Fruit fly (Drosophila melanogaster) whole organism, embryonic: ENCODE data around the gene CG14721.
A peak's percentile ranks its signal among the peaks of the same experiment; 100 is the strongest.

Experiments
- Atf3 ChIP-seq: fragments of 200-800 bp; sonication (Bioruptor generic); optimal IDR thresholded peaks from 3 replicates; lab custom pipeline; 2016; ENCODE audit warnings: missing biosample characterization, missing genetic modification characterization
- BEAF-32 ChIP-seq: fragments of 200-800 bp; sonication (Bioruptor generic); optimal IDR thresholded peaks from 3 replicates; lab custom pipeline; 2017; ENCODE audit warnings: missing biosample characterization, missing genetic modification characterization, mild to moderate bottlenecking, moderate library complexity, missing genetic modification reagents
- CG10565 ChIP-seq: fragments of 200-800 bp; sonication (Bioruptor generic); optimal IDR thresholded peaks from 3 replicates; lab custom pipeline; 2016; ENCODE audit warnings: missing biosample characterization, mild to moderate bottlenecking, missing genetic modification characterization
- CG11560 ChIP-seq: fragments of 200-800 bp; sonication (Bioruptor generic); IDR thresholded peaks from 3 replicates; pipeline ENCODE4 v1.3.6; 2022; ENCODE audit warnings: missing biosample characterization, missing genetic modification characterization
- CG11695 ChIP-seq: fragments of 200-800 bp; sonication (Bioruptor generic); IDR thresholded peaks from 3 replicates; pipeline ENCODE4 v1.3.6; 2022; ENCODE audit warnings: missing biosample characterization, missing genetic modification characterization
- CG12219 ChIP-seq: fragments of 200-800 bp; sonication (Bioruptor generic); optimal IDR thresholded peaks from 3 replicates; lab custom pipeline; 2018; ENCODE audit warnings: missing biosample characterization, mild to moderate bottlenecking, missing genetic modification characterization
- CG12299 ChIP-seq: fragments of 200-800 bp; sonication (Bioruptor generic); optimal IDR thresholded peaks from 2 replicates; lab custom pipeline; 2018; ENCODE audit warnings: missing biosample characterization, mild to moderate bottlenecking, missing genetic modification characterization
- CG1647 ChIP-seq: fragments of 200-800 bp; sonication (Bioruptor generic); optimal IDR thresholded peaks from 3 replicates; lab custom pipeline; 2016; ENCODE audit warnings: missing biosample characterization, missing genetic modification characterization
- CG16779 ChIP-seq: fragments of 200-800 bp; sonication (Bioruptor generic); IDR thresholded peaks from 2 replicates; pipeline ENCODE4 v1.3.6; 2022; ENCODE audit warnings: missing biosample characterization, missing genetic modification characterization
- CG17612 ChIP-seq: fragments of 200-800 bp; sonication (Bioruptor generic); IDR thresholded peaks from 2 replicates; pipeline ENCODE4 v1.3.6; 2022; ENCODE audit warnings: missing biosample characterization, missing genetic modification characterization
- CG1832 ChIP-seq: fragments of 200-800 bp; sonication (Bioruptor generic); optimal IDR thresholded peaks from 2 replicates; lab custom pipeline; 2017; ENCODE audit warnings: missing biosample characterization, mild to moderate bottlenecking, missing genetic modification characterization, inconsistent platforms
- CG31388 ChIP-seq: fragments of 200-800 bp; sonication (Bioruptor generic); optimal IDR thresholded peaks from 2 replicates; lab custom pipeline; 2016; ENCODE audit warnings: missing biosample characterization, missing genetic modification characterization
- CG31441 ChIP-seq: fragments of 200-800 bp; sonication (Bioruptor generic); IDR thresholded peaks from 2 replicates; pipeline ENCODE4 v1.3.6; 2022; ENCODE audit warnings: missing biosample characterization, missing genetic modification characterization
- CG3281 ChIP-seq: fragments of 200-800 bp; sonication (Bioruptor generic); optimal IDR thresholded peaks from 3 replicates; lab custom pipeline; 2017; ENCODE audit warnings: missing biosample characterization, mild to moderate bottlenecking, missing genetic modification characterization
- CG7271 ChIP-seq: fragments of 200-800 bp; sonication (Bioruptor generic); optimal IDR thresholded peaks from 2 replicates; lab custom pipeline; 2018; ENCODE audit warnings: missing biosample characterization, mild to moderate bottlenecking, missing genetic modification characterization, moderate library complexity
- CG7745 ChIP-seq: fragments of 200-800 bp; sonication (Bioruptor generic); optimal IDR thresholded peaks from 2 replicates; lab custom pipeline; 2018; ENCODE audit warnings: missing biosample characterization, mild to moderate bottlenecking, missing genetic modification characterization, moderate library complexity
- CG8765 ChIP-seq: fragments of 200-800 bp; sonication (Bioruptor generic); IDR thresholded peaks from 2 replicates; pipeline ENCODE4 v1.3.6; 2022; ENCODE audit warnings: missing biosample characterization, missing genetic modification characterization
- Camta ChIP-seq: fragments of 200-800 bp; sonication (Bioruptor generic); optimal IDR thresholded peaks from 2 replicates; lab custom pipeline; 2016; ENCODE audit warnings: missing biosample characterization, missing genetic modification characterization
- CrebB ChIP-seq: fragments of 200-800 bp; sonication (Bioruptor generic); optimal IDR thresholded peaks from 3 replicates; lab custom pipeline; 2018; ENCODE audit warnings: missing biosample characterization, mild to moderate bottlenecking, missing genetic modification characterization
- Dek ChIP-seq: fragments of 200-800 bp; sonication (Bioruptor generic); optimal IDR thresholded peaks from 3 replicates; lab custom pipeline; 2019; ENCODE audit warnings: missing biosample characterization, mild to moderate bottlenecking, missing genetic modification characterization, moderate library complexity
- Ets97D ChIP-seq: fragments of 200-800 bp; sonication (Bioruptor generic); optimal IDR thresholded peaks from 3 replicates; lab custom pipeline; 2016; ENCODE audit warnings: missing biosample characterization, missing genetic modification characterization
- HLHmδ ChIP-seq: fragments of 200-800 bp; sonication (Bioruptor generic); optimal IDR thresholded peaks from 2 replicates; lab custom pipeline; 2018; ENCODE audit warnings: missing biosample characterization, mild to moderate bottlenecking, missing genetic modification characterization, moderate library complexity
- HmgD ChIP-seq: fragments of 200-800 bp; sonication (Bioruptor generic); optimal IDR thresholded peaks from 3 replicates; lab custom pipeline; 2016; ENCODE audit warnings: missing biosample characterization, missing genetic modification characterization
- Hsf ChIP-seq: fragments of 200-800 bp; sonication (Bioruptor generic); optimal IDR thresholded peaks from 3 replicates; lab custom pipeline; 2016; ENCODE audit warnings: missing biosample characterization, missing genetic modification characterization
- Med ChIP-seq: fragments of 200-800 bp; sonication (Bioruptor generic); peaks from one replicate; lab custom pipeline; 2016; ENCODE audit warnings: missing biosample characterization, missing genetic modification characterization, mild to moderate bottlenecking, inconsistent platforms, moderate library complexity
- Neu2 ChIP-seq: fragments of 200-800 bp; sonication (Bioruptor generic); optimal IDR thresholded peaks from 3 replicates; lab custom pipeline; 2016; ENCODE audit warnings: missing biosample characterization, missing genetic modification characterization, borderline replicate concordance
- Nf-YA ChIP-seq: fragments of 200-800 bp; sonication (Bioruptor generic); IDR thresholded peaks from 2 replicates; pipeline ENCODE4 v1.3.6; 2022; ENCODE audit warnings: missing biosample characterization, missing genetic modification characterization
- Pdp1 ChIP-seq, 2 experiments: fragments of 200-800 bp; sonication (Bioruptor generic); optimal IDR thresholded peaks; 3 replicates each; lab custom pipeline; 2016; ENCODE audit warnings: missing biosample characterization in 2 of 2, missing genetic modification characterization in 2 of 2, mild to moderate bottlenecking in 1 of 2, moderate library complexity in 1 of 2
- Side ChIP-seq: fragments of 200-800 bp; sonication (Bioruptor generic); optimal IDR thresholded peaks from 2 replicates; lab custom pipeline; 2016; ENCODE audit warnings: missing biosample characterization, missing genetic modification characterization
- Sry-δ ChIP-seq: fragments of 200-800 bp; sonication (Bioruptor generic); optimal IDR thresholded peaks from 2 replicates; lab custom pipeline; 2016; ENCODE audit warnings: missing biosample characterization, missing genetic modification characterization
- YL-1 ChIP-seq: fragments of 200-800 bp; sonication (Bioruptor generic); optimal IDR thresholded peaks from 3 replicates; lab custom pipeline; 2017; ENCODE audit warnings: missing biosample characterization, mild to moderate bottlenecking, missing genetic modification characterization
- ap ChIP-seq: fragments of 200-800 bp; sonication (Bioruptor generic); IDR thresholded peaks from 2 replicates; pipeline ENCODE4 v1.3.6; 2022; ENCODE audit warnings: missing biosample characterization, missing genetic modification characterization
- ara ChIP-seq: fragments of 200-800 bp; sonication (Bioruptor generic); IDR thresholded peaks from 2 replicates; pipeline ENCODE4 v1.3.6; 2022; ENCODE audit warnings: missing biosample characterization, missing genetic modification characterization
- ato ChIP-seq: fragments of 200-800 bp; sonication (Bioruptor generic); IDR thresholded peaks from 2 replicates; pipeline ENCODE4 v1.3.6; 2022; ENCODE audit warnings: missing biosample characterization, missing genetic modification characterization; ENCODE audit not compliant: partially characterized antibody
- bowl ChIP-seq: fragments of 200-800 bp; sonication (Bioruptor generic); IDR thresholded peaks from 2 replicates; pipeline ENCODE4 v1.3.6; 2022; ENCODE audit warnings: missing biosample characterization, missing genetic modification characterization
- cad ChIP-seq: fragments of >200 bp; optimal IDR thresholded peaks from 2 replicates; lab custom pipeline; 2017; ENCODE audit warnings: missing biosample characterization, missing genetic modification characterization
- fd64A ChIP-seq: fragments of 200-800 bp; sonication (Bioruptor generic); optimal IDR thresholded peaks from 3 replicates; lab custom pipeline; 2018; ENCODE audit warnings: missing biosample characterization, mild to moderate bottlenecking, missing genetic modification characterization
- gem ChIP-seq: fragments of 200-800 bp; sonication (Bioruptor generic); optimal IDR thresholded peaks from 2 replicates; lab custom pipeline; 2019; ENCODE audit warnings: missing biosample characterization, mild to moderate bottlenecking, missing genetic modification characterization, moderate library complexity
- grn ChIP-seq: fragments of 200-800 bp; sonication (Bioruptor generic); optimal IDR thresholded peaks from 3 replicates; lab custom pipeline; 2017; ENCODE audit warnings: missing biosample characterization, missing genetic modification characterization
- ind ChIP-seq: fragments of 200-800 bp; sonication (Bioruptor generic); optimal IDR thresholded peaks from 3 replicates; lab custom pipeline; 2016; ENCODE audit warnings: missing biosample characterization, missing genetic modification characterization
- insv ChIP-seq, 2 experiments: fragments of 200-800 bp; sonication (Bioruptor generic); optimal IDR thresholded peaks; 3 replicates each; lab custom pipeline; 2016 to 2018; ENCODE audit warnings: missing biosample characterization in 2 of 2, missing genetic modification characterization in 2 of 2
- nerfin-1 ChIP-seq: fragments of 200-800 bp; sonication (Bioruptor generic); optimal IDR thresholded peaks from 3 replicates; lab custom pipeline; 2019; ENCODE audit warnings: missing biosample characterization, mild to moderate bottlenecking, missing genetic modification characterization, moderate library complexity
- p53 ChIP-seq: fragments of 200-800 bp; sonication (Bioruptor generic); optimal IDR thresholded peaks from 2 replicates; lab custom pipeline; 2016; ENCODE audit warnings: missing biosample characterization, missing genetic modification characterization
- pan ChIP-seq, 4 experiments: fragments of >200 bp in 3 of 4; fragments of 200-800 bp in 1 of 4; sonication (Bioruptor generic) in 1 of 4; optimal IDR thresholded peaks in 3 of 4; IDR thresholded peaks in 1 of 4; 2 replicates each; pipeline versions ENCODE4 v1.3.6 to Lab custom; 2017 to 2022; ENCODE audit warnings: missing biosample characterization in 2 of 4, missing genetic modification characterization in 2 of 4, mixed read lengths in 1 of 4
- pho ChIP-seq: fragments of 200-800 bp; sonication (Bioruptor generic); optimal IDR thresholded peaks from 2 replicates; lab custom pipeline; 2016; ENCODE audit warnings: missing biosample characterization, missing genetic modification characterization
- pum ChIP-seq: fragments of 200-800 bp; sonication (Bioruptor generic); optimal IDR thresholded peaks from 2 replicates; lab custom pipeline; 2016; ENCODE audit warnings: missing biosample characterization, missing genetic modification characterization
- salm ChIP-seq: fragments of 200-800 bp; sonication (Bioruptor generic); optimal IDR thresholded peaks from 2 replicates; lab custom pipeline; 2018; ENCODE audit warnings: missing biosample characterization, mild to moderate bottlenecking, missing genetic modification characterization
- stwl ChIP-seq: fragments of 200-800 bp; sonication (Bioruptor generic); optimal IDR thresholded peaks from 3 replicates; lab custom pipeline; 2018; ENCODE audit warnings: missing biosample characterization, mild to moderate bottlenecking, missing genetic modification characterization, moderate library complexity
- toy ChIP-seq: fragments of 200-800 bp; sonication (Bioruptor generic); IDR thresholded peaks from 2 replicates; pipeline ENCODE4 v1.3.6; 2022; ENCODE audit warnings: missing biosample characterization, missing genetic modification characterization
- trem ChIP-seq: fragments of 200-800 bp; optimal IDR thresholded peaks from 3 replicates; lab custom pipeline; 2019; ENCODE audit warnings: missing biosample characterization, mild to moderate bottlenecking, missing genetic modification characterization, moderate library complexity
- unc-4 ChIP-seq: fragments of 200-800 bp; sonication (Bioruptor generic); IDR thresholded peaks from 2 replicates; pipeline ENCODE4 v1.3.6; 2022; ENCODE audit warnings: missing biosample characterization, missing genetic modification characterization; ENCODE audit not compliant: partially characterized antibody

Gene CG14721

DNA sequence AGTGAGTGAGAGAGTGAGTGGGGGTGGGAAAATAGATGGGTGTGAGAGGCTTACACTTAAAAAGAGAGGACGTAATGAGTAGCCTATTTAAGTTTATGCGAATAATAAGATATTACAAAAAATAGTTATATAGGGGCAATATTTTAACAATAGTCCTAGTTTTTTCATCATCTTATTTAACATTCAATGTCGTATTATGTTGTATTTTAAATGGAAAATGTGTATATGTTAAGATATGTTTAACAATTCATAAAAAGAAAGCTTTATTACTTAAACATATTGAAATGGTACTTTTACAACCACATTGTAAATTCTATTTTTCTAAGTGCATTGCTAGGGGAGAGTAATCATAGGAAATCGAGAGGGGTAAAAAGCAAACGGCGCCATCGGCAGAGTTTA is 38.8 kb downstream of the CG14721 start (continued):
- TF ChIP-seq CG16779 (no peak), pan (optimal IDR thresholded peaks at IDR 0.05; lab: Kevin White, UChicago) (no peak), pan (GFP tag; optimal IDR thresholded peaks at IDR 0.05 in 1 of 2, IDR thresholded peaks at IDR 0.05 in 1 of 2) (peak in 1 of 2 experiments; percentile 60), ap (no peak), HLHmδ (GFP tag; lab: Kevin White, UChicago) (no peak), ara (no peak), Pdp1 (GFP tag; optimal IDR thresholded peaks at IDR 0.05; lab: Kevin White, UChicago) (peak; percentile 6 to 37), Sry-δ (GFP tag; lab: Kevin White, UChicago) (no peak), CG10565 (no peak), ato (no peak), CG3281 (GFP tag; lab: Kevin White, UChicago) (peak; percentile 72), Neu2 (no peak), trem (tag; lab: Kevin White, UChicago) (peak; percentile 65), CG1832 (GFP tag; lab: Kevin White, UChicago) (no peak), BEAF-32 (GFP tag; lab: Kevin White, UChicago) (no peak), CG11695 (GFP tag; lab: Robert Waterston, UW) (peak; percentile 49; the same call in 2 of the 3 replicates), CG12219 (GFP tag; lab: Kevin White, UChicago) (peak; percentile 2), Ets97D (GFP tag; lab: Kevin White, UChicago) (no peak), Nf-YA (GFP tag; lab: Robert Waterston, UW) (no peak), CG8765 (GFP tag; lab: Robert Waterston, UW) (no peak), fd64A (no peak), CG31388 (no peak), Side (GFP tag; lab: Kevin White, UChicago) (no peak), stwl (tag; lab: Kevin White, UChicago) (no peak), Med (GFP tag; lab: Kevin White, UChicago) (no peak), HmgD (no peak), nerfin-1 (tag; lab: Kevin White, UChicago) (no peak), CG7745 (tag; lab: Kevin White, UChicago) (no peak), salm (tag; lab: Kevin White, UChicago) (no peak), toy (GFP tag; lab: Robert Waterston, UW) (no peak), grn (no peak), Dek (peak; percentile 75), CG12299 (tag; lab: Kevin White, UChicago) (peak; percentile 75), pho (GFP tag; lab: Kevin White, UChicago) (peak; percentile 5), Hsf (GFP tag; lab: Kevin White, UChicago) (peak; percentile 54), cad (GFP tag; lab: Kevin White, UChicago) (no peak), CG11560 (no peak), CrebB (tag; lab: Kevin White, UChicago) (peak; percentile 22), p53 (GFP tag; lab: Kevin White, UChicago) (no peak), CG17612 (GFP tag; lab: Robert Waterston, UW) (no peak), CG31441 (peak; percentile 82), CG1647 (GFP tag; lab: Kevin White, UChicago) (no peak), insv (GFP tag; optimal IDR thresholded peaks at IDR 0.05; lab: Kevin White, UChicago) (peak in 1 of 2 experiments; percentile 26), gem (tag; lab: Kevin White, UChicago) (peak; percentile 92), ind (GFP tag; lab: Kevin White, UChicago) (peak; percentile 20), pum (GFP tag; lab: Kevin White, UChicago) (peak; percentile 27), bowl (GFP tag; lab: Robert Waterston, UW) (no peak), YL-1 (peak; percentile 24), Camta (GFP tag; lab: Kevin White, UChicago) (peak; percentile 13), Atf3 (GFP tag; lab: Kevin White, UChicago) (no peak), CG7271 (tag; lab: Kevin White, UChicago) (no peak), unc-4 (GFP tag; lab: Robert Waterston, UW) (no peak)
